Worm (Caenorhabditis elegans): ENCODE measurements around the gene clec-216.
A peak's percentile ranks its signal among the peaks of the same experiment; 100 is the strongest.

The clec-216 gene

DNA sequence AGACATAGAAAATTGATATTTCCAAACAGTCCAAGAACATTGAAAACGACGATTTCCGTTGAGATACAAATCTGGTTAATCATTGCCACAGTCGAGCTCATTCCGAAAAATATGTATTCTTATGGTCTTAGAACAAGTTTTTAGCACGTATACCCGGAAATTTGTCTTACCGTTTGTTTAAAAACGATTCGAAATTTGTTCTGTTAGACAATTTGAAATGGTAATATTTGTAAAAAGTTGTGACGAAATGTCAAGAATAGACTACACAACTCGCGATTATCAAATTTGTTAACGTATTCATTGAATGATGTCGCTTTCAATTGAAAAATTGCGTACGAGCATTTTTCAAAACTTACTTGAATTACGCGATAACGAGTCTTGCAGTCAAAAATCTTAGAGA lies 15.6 kb downstream of the clec-216 start, which contains the start of gene srsx-3:
Gene srsx-3, minus strand, starts transcription at position 101 of the 400 bp plus-strand sequence.
- no peak for TF ChIP-seq jun-1 (tag; optimal IDR thresholded peaks at IDR 0.05)
- TF ChIP-seq zip-4 (GFP tag; optimal IDR thresholded peaks at IDR 0.05): no peak
- no peak for TF ChIP-seq ces-1 (GFP tag; optimal IDR thresholded peaks at IDR 0.05)
- no peak for TF ChIP-seq pag-3 (tag; optimal IDR thresholded peaks at IDR 0.05; ENCODE audit: borderline replicate concordance, insufficient read depth)
- no peak for TF ChIP-seq sox-4 (tag; optimal IDR thresholded peaks at IDR 0.05)
- TF ChIP-seq aly-2 (tag; optimal IDR thresholded peaks at IDR 0.05): no peak
- TF ChIP-seq ztf-4 (tag; optimal IDR thresholded peaks at IDR 0.05): no peak
- TF ChIP-seq nhr-85 (tag): no peak
- TF ChIP-seq hlh-17 (GFP tag; optimal IDR thresholded peaks at IDR 0.05; ENCODE audit: borderline replicate concordance): no peak
- TF ChIP-seq tlp-1 (tag; optimal IDR thresholded peaks at IDR 0.05): no peak
- TF ChIP-seq zag-1 (tag; optimal IDR thresholded peaks at IDR 0.05): no peak
- TF ChIP-seq nhr-76 (tag; optimal IDR thresholded peaks at IDR 0.05): no peak

DNA sequence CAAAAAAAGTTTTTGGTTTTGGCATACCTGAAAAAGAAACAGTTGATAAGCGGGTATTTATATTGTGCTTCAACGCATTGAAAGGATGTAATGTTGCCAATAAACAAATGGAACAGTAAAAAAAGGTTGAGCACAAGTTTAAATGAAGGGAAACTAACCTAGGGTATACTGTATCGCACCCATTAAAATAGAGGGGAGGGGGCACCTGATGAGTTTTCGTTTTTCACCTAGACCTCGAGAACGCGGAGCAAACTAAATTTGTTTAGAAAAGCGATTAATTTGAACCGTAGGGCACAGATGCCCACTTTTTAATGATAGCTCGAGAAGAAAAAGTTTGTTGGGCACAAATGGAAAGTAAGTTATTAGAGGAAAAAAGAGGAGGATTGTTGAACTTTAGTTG lies 19.8 kb downstream of the clec-216 start, which contains the start of gene ncx-10:
Gene ncx-10, minus strand, starts transcription at position 101 of the 400 bp plus-strand sequence.
- TF ChIP-seq nhr-85 (tag): no peak
- no peak for TF ChIP-seq efl-3 (GFP tag; optimal IDR thresholded peaks at IDR 0.05)
- no peak for TF ChIP-seq zip-4 (GFP tag; optimal IDR thresholded peaks at IDR 0.05)
- TF ChIP-seq alr-1 (tag; optimal IDR thresholded peaks at IDR 0.05; ENCODE audit: borderline replicate concordance): no peak
- no peak for TF ChIP-seq dsc-1 (tag; optimal IDR thresholded peaks at IDR 0.05)
- TF ChIP-seq nhr-12 (tag; optimal IDR thresholded peaks at IDR 0.05): no peak
- no peak for TF ChIP-seq pqm-1 (tag; optimal IDR thresholded peaks at IDR 0.05)
- no peak for TF ChIP-seq nhr-77 (tag; optimal IDR thresholded peaks at IDR 0.05)
- no peak for TF ChIP-seq xbp-1 (tag; optimal IDR thresholded peaks at IDR 0.05)

DNA sequence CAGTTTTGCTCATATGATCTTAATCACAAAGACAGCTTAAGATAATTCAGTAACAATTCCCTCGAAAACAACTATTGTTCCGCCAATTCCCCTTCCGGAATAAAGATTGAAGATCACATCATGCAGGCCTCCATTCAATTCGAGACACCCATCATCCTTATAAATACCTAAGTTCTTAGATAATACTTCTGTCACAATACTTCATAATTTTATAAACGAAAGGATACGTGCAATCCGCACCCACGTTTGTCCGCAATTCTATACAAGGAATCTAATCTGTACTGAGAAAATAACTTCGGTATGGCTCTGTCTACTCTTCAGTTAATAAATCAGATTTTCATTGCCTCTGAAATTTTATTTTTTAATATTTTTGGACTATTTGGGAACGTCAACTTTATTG lies 24.1 kb downstream of the clec-216 start, which contains the start of gene srsx-5:
Gene srsx-5, plus strand, starts transcription at position 301 of the 400 bp plus-strand sequence.
- no peak for TF ChIP-seq nhr-90 (tag; optimal IDR thresholded peaks at IDR 0.05; ENCODE audit: poor library complexity)
- TF ChIP-seq nhr-20 (tag; optimal IDR thresholded peaks at IDR 0.05): no peak
- peak; percentile 68 for TF ChIP-seq dsc-1 (tag; optimal IDR thresholded peaks at IDR 0.05)

DNA sequence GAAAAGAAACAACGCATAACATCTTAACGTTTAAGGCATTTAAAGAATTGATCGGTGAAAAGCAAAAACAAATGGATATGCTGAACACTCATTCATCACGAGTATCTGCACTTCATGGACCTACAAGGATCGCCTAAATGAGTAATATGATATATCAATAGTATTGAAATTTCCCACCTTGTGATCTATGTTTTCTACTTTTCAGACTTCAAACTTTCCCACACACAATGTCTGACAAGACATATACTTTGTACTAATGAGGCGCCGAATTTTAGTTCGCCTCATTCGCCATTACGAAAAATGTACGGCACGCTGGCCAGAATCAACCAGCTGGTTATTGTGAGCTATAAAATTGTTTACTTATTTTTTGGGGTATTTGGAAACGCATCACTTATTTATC lies 26.0 kb downstream of the clec-216 start, which contains the start of gene srsx-6:
Gene srsx-6, plus strand, starts transcription at position 301 of the 400 bp plus-strand sequence.
- TF ChIP-seq nhr-71 (tag; optimal IDR thresholded peaks at IDR 0.05) (no peak), alr-1 (tag; optimal IDR thresholded peaks at IDR 0.05; ENCODE audit: borderline replicate concordance) (no peak), unc-98 (GFP tag; IDR thresholded peaks at IDR 0.05) (no peak), hpl-2 (GFP tag; optimal IDR thresholded peaks at IDR 0.05) (no peak)

DNA sequence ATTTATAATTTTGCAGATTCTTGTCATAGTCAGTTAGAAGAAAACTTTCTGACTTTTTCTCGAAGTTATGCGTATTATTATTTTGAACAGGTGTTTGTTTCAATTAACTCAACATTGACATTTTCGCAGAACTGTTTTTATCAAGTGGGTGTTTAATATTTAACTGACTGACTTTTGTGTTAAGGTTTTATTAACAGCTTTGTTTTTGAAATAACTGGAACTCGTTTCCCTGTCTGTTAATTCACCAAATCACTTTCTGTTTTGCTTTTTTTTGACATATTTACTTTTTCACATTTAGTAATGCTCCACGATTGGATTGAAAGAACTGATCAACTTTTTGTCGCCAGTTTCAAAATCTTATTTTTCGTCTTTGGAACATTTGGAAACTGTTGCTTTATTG lies 27.3 kb downstream of the clec-216 start, which contains the start of gene srsx-7:
Gene srsx-7, plus strand, starts transcription at position 301 of the 400 bp plus-strand sequence.
- no peak for TF ChIP-seq lin-13 (GFP tag; optimal IDR thresholded peaks at IDR 0.05)
- no peak for TF ChIP-seq unc-98 (GFP tag; IDR thresholded peaks at IDR 0.05)
- TF ChIP-seq F16B12.6 (tag; optimal IDR thresholded peaks at IDR 0.05): no peak
- no peak for TF ChIP-seq nhr-47 (tag; optimal IDR thresholded peaks at IDR 0.05)
- no peak for TF ChIP-seq rnt-1 (tag; optimal IDR thresholded peaks at IDR 0.05)
- TF ChIP-seq vab-15 (tag; optimal IDR thresholded peaks at IDR 0.05): no peak
- no peak for TF ChIP-seq nhr-12 (tag; optimal IDR thresholded peaks at IDR 0.05)
- TF ChIP-seq dpl-1 (GFP tag; optimal IDR thresholded peaks at IDR 0.05): no peak
- no peak for TF ChIP-seq xbp-1 (tag; optimal IDR thresholded peaks at IDR 0.05)
- TF ChIP-seq unc-30 (tag; optimal IDR thresholded peaks at IDR 0.05): no peak
- TF ChIP-seq mef-2 (tag; optimal IDR thresholded peaks at IDR 0.05): no peak
- TF ChIP-seq C04F5.9 (tag; optimal IDR thresholded peaks at IDR 0.05): no peak
- no peak for TF ChIP-seq ceh-88 (GFP tag; IDR thresholded peaks at IDR 0.05)
- TF ChIP-seq isw-1 (GFP tag; IDR thresholded peaks at IDR 0.05): no peak
- TF ChIP-seq efl-1 (optimal IDR thresholded peaks at IDR 0.05): no peak
- no peak for TF ChIP-seq efl-1 (GFP tag; optimal IDR thresholded peaks at IDR 0.05 in 1 of 2)
- no peak for TF ChIP-seq elt-3 (tag; optimal IDR thresholded peaks at IDR 0.05)
- no peak for TF ChIP-seq fkh-10 (GFP tag; optimal IDR thresholded peaks at IDR 0.05)
- TF ChIP-seq elt-2 (tag; optimal IDR thresholded peaks at IDR 0.05): no peak
- no peak for TF ChIP-seq lsy-2 (tag; optimal IDR thresholded peaks at IDR 0.05)
